Worm (Caenorhabditis elegans) whole organism, late embryonic: ENCODE measurements around the gene idpc-1.

Experiments used
- K02D7.2 ChIP-seq: sonication (generic microtip); optimal IDR thresholded peaks from 2 replicates; lab custom pipeline; 2017; ENCODE audit warnings: mild to moderate bottlenecking, missing genetic modification characterization, missing compliant biosample characterization
- T23F11.4 ChIP-seq: fragments of 200-800 bp; sonication (Bioruptor generic); optimal IDR thresholded peaks from 2 replicates; lab custom pipeline; 2018; ENCODE audit warnings: mild to moderate bottlenecking, missing genetic modification characterization, missing compliant biosample characterization
- ahr-1 ChIP-seq: sonication (generic microtip); optimal IDR thresholded peaks from 2 replicates; lab custom pipeline; 2016; ENCODE audit warnings: missing genetic modification characterization, missing compliant biosample characterization
- ceh-14 ChIP-seq: sonication (generic microtip); optimal IDR thresholded peaks from 2 replicates; lab custom pipeline; 2016; ENCODE audit warnings: missing genotype, missing genetic modification characterization, missing compliant biosample characterization
- ceh-19 ChIP-seq: fragments of 200-800 bp; sonication (Bioruptor generic); optimal IDR thresholded peaks from 2 replicates; lab custom pipeline; 2018; ENCODE audit warnings: mild to moderate bottlenecking, missing genetic modification characterization, missing compliant biosample characterization
- ceh-2 ChIP-seq: sonication (generic microtip); optimal IDR thresholded peaks from 2 replicates; lab custom pipeline; 2016; ENCODE audit warnings: missing genotype, missing genetic modification characterization, missing compliant biosample characterization
- ceh-24 ChIP-seq: sonication (generic microtip); optimal IDR thresholded peaks from 2 replicates; lab custom pipeline; 2016; ENCODE audit warnings: mild to moderate bottlenecking, missing genetic modification characterization, missing compliant biosample characterization
- ceh-30 ChIP-seq: fragments of 150-350 bp; optimal IDR thresholded peaks from 2 replicates; lab custom pipeline; 2014; ENCODE audit warnings: missing biosample characterization, missing genetic modification characterization
- ceh-34 ChIP-seq: sonication (generic microtip); optimal IDR thresholded peaks from 2 replicates; lab custom pipeline; 2016; ENCODE audit warnings: mild to moderate bottlenecking, missing genetic modification characterization, missing compliant biosample characterization
- ceh-6 ChIP-seq: fragments of 200-800 bp; sonication (Bioruptor generic); optimal IDR thresholded peaks from 2 replicates; lab custom pipeline; 2018; ENCODE audit warnings: mild to moderate bottlenecking, missing genetic modification characterization, missing compliant biosample characterization
- ceh-9 ChIP-seq: sonication (generic microtip); optimal IDR thresholded peaks from 2 replicates; lab custom pipeline; 2016; ENCODE audit warnings: mild to moderate bottlenecking, missing genetic modification characterization, inconsistent platforms, missing compliant biosample characterization
- dmd-4 ChIP-seq: sonication (generic microtip); optimal IDR thresholded peaks from 2 replicates; lab custom pipeline; 2016; ENCODE audit warnings: borderline replicate concordance, missing genetic modification characterization, missing compliant biosample characterization
- fkh-10 ChIP-seq: fragments of 150-350 bp; optimal IDR thresholded peaks from 2 replicates; lab custom pipeline; 2014; ENCODE audit warnings: missing biosample characterization, missing genetic modification reagents, missing genetic modification characterization
- gmeb-2 ChIP-seq: sonication (generic microtip); optimal IDR thresholded peaks from 2 replicates; lab custom pipeline; 2016; ENCODE audit warnings: missing genetic modification characterization, inconsistent platforms, missing compliant biosample characterization
- hlh-30 ChIP-seq: sonication (generic microtip); optimal IDR thresholded peaks from 2 replicates; lab custom pipeline; 2017; ENCODE audit warnings: antibody characterized with exemption, missing genetic modification characterization, missing compliant biosample characterization; ENCODE audit not compliant: insufficient read depth
- hlh-8 ChIP-seq: sonication (generic microtip); optimal IDR thresholded peaks from 2 replicates; lab custom pipeline; 2016; ENCODE audit warnings: missing genotype, missing genetic modification characterization, missing compliant biosample characterization
- lin-11 ChIP-seq: fragments of 200-800 bp; sonication (Bioruptor generic); optimal IDR thresholded peaks from 2 replicates; lab custom pipeline; 2018; ENCODE audit warnings: mild to moderate bottlenecking, missing genetic modification characterization, missing compliant biosample characterization
- madf-2 ChIP-seq: sonication (generic microtip); optimal IDR thresholded peaks from 2 replicates; lab custom pipeline; 2017; ENCODE audit warnings: missing genetic modification characterization, missing compliant biosample characterization
- nfya-1 ChIP-seq: sonication (generic microtip); optimal IDR thresholded peaks from 2 replicates; lab custom pipeline; 2017; ENCODE audit warnings: missing genetic modification characterization, mild to moderate bottlenecking, missing compliant biosample characterization, antibody characterized with exemption, moderate library complexity
- nhr-11 ChIP-seq: fragments of 150-350 bp; optimal IDR thresholded peaks from 2 replicates; lab custom pipeline; 2014; ENCODE audit warnings: missing biosample characterization, missing genetic modification characterization
- npax-4 ChIP-seq: sonication (generic microtip); optimal IDR thresholded peaks from 2 replicates; lab custom pipeline; 2016; ENCODE audit warnings: missing genetic modification characterization, missing compliant biosample characterization
- pha-2 ChIP-seq: sonication (generic microtip); optimal IDR thresholded peaks from 2 replicates; lab custom pipeline; 2017; ENCODE audit warnings: mild to moderate bottlenecking, missing genetic modification characterization, missing compliant biosample characterization
- pha-4 ChIP-seq: fragments of 150-350 bp; optimal IDR thresholded peaks from 2 replicates; lab custom pipeline; 2018; ENCODE audit warnings: missing biosample characterization, missing genetic modification reagents, missing genetic modification characterization
- pqm-1 ChIP-seq: sonication (generic microtip); optimal IDR thresholded peaks from 2 replicates; lab custom pipeline; 2016; ENCODE audit warnings: missing genetic modification characterization, missing compliant biosample characterization
- ref-2 ChIP-seq: sonication (generic microtip); optimal IDR thresholded peaks from 2 replicates; lab custom pipeline; 2016; ENCODE audit warnings: missing genetic modification characterization, missing compliant biosample characterization
- sdc-2 ChIP-seq: sonication (generic microtip); optimal IDR thresholded peaks from 2 replicates; lab custom pipeline; 2016; ENCODE audit warnings: missing genotype, missing genetic modification characterization, missing compliant biosample characterization
- tbx-2 ChIP-seq: sonication (generic microtip); optimal IDR thresholded peaks from 2 replicates; lab custom pipeline; 2016; ENCODE audit warnings: missing genetic modification characterization, missing compliant biosample characterization
- ttx-3 ChIP-seq: sonication (generic microtip); optimal IDR thresholded peaks from 2 replicates; lab custom pipeline; 2016; ENCODE audit warnings: missing genetic modification reagents, missing genetic modification characterization, missing compliant biosample characterization
- unc-42 ChIP-seq: sonication (generic microtip); optimal IDR thresholded peaks from 2 replicates; lab custom pipeline; 2016; ENCODE audit warnings: missing genotype, missing genetic modification characterization, missing compliant biosample characterization
- zip-5 ChIP-seq: sonication (generic microtip); optimal IDR thresholded peaks from 2 replicates; lab custom pipeline; 2016; ENCODE audit warnings: missing genetic modification characterization, missing compliant biosample characterization

The idpc-1 gene

ce11 chrIII:11467631-11468481, 40.9 kb downstream of the idpc-1 start:
- TF ChIP-seq fkh-10 (GFP tag; lab: Kevin White, UChicago) (no peak), ceh-34 (tag; lab: Kevin White, UChicago) (peak; percentile 44), unc-42 (tag; lab: Kevin White, UChicago) (no peak), ceh-19 (GFP tag; lab: Kevin White, UChicago) (peak; percentile 32), ref-2 (peak; percentile 30), pha-2 (tag; lab: Kevin White, UChicago) (peak; percentile 2), nfya-1 (peak; percentile 1), K02D7.2 (peak; percentile 4)

ce11 chrIII:11470311-11470858, 43.4 kb downstream of the idpc-1 start, which contains the start of gene bed-2:
TSS of gene bed-2 (minus strand) at chrIII:11470808.
- TF ChIP-seq ahr-1 (tag; lab: Kevin White, UChicago) (no peak), ceh-9 (tag; lab: Kevin White, UChicago) (no peak), npax-4 (tag; lab: Kevin White, UChicago) (no peak), nfya-1 (peak; percentile 94)

ce11 chrIII:11471336-11471735, 44.3 kb downstream of the idpc-1 start:
- no peak for TF ChIP-seq hlh-30 (tag; lab: Kevin White, UChicago)
- no peak for TF ChIP-seq ceh-24 (tag; lab: Kevin White, UChicago)
- no peak for TF ChIP-seq ceh-19 (GFP tag; lab: Kevin White, UChicago)
- no peak for TF ChIP-seq tbx-2 (tag; lab: Kevin White, UChicago)
- no peak for TF ChIP-seq sdc-2 (tag; lab: Kevin White, UChicago)
- no peak for TF ChIP-seq ceh-14 (tag; lab: Kevin White, UChicago)

- TF ChIP-seq pqm-1 (tag; lab: Kevin White, UChicago) (no peak), lin-11 (tag; lab: Kevin White, UChicago) (no peak), ceh-24 (tag; lab: Kevin White, UChicago) (no peak), ceh-9 (tag; lab: Kevin White, UChicago) (no peak), madf-2 (tag; lab: Kevin White, UChicago) (no peak)
- TF ChIP-seq, all 69 proteins: peak for 0
Observed at ce11 chrIII:11472861-11473260, 45.9 kb downstream of the idpc-1 start.

- TF ChIP-seq ceh-2 (no peak), pha-4 (tag; lab: Kevin White, UChicago) (no peak), dmd-4 (no peak)
Observed at ce11 chrIII:11474674-11475306, 47.8 kb downstream of the idpc-1 start.

ce11 chrIII:11477307-11477706, 50.3 kb downstream of the idpc-1 start:
- TF ChIP-seq nhr-11 (tag; lab: Kevin White, UChicago) = no peak
- no peak for TF ChIP-seq madf-2 (tag; lab: Kevin White, UChicago)
- TF ChIP-seq ceh-6 (GFP tag; lab: Kevin White, UChicago) = no peak
- no peak for TF ChIP-seq ceh-30 (tag; lab: Kevin White, UChicago)
- no peak for TF ChIP-seq zip-5 (tag; lab: Kevin White, UChicago)
- no peak for TF ChIP-seq ttx-3 (tag; lab: Kevin White, UChicago)
- TF ChIP-seq unc-42 (tag; lab: Kevin White, UChicago) = no peak
- no peak for TF ChIP-seq tbx-2 (tag; lab: Kevin White, UChicago)
- no peak for TF ChIP-seq ref-2
- TF ChIP-seq T23F11.4 = no peak
- TF ChIP-seq ahr-1 (tag; lab: Kevin White, UChicago) = no peak
- no peak for TF ChIP-seq hlh-8 (tag; lab: Kevin White, UChicago)
- no peak for TF ChIP-seq gmeb-2 (tag; lab: Kevin White, UChicago)
- TF ChIP-seq ceh-14 (tag; lab: Kevin White, UChicago) = no peak
